Worm (Caenorhabditis elegans): ENCODE measurements around the gene C09E8.1.

DNA sequence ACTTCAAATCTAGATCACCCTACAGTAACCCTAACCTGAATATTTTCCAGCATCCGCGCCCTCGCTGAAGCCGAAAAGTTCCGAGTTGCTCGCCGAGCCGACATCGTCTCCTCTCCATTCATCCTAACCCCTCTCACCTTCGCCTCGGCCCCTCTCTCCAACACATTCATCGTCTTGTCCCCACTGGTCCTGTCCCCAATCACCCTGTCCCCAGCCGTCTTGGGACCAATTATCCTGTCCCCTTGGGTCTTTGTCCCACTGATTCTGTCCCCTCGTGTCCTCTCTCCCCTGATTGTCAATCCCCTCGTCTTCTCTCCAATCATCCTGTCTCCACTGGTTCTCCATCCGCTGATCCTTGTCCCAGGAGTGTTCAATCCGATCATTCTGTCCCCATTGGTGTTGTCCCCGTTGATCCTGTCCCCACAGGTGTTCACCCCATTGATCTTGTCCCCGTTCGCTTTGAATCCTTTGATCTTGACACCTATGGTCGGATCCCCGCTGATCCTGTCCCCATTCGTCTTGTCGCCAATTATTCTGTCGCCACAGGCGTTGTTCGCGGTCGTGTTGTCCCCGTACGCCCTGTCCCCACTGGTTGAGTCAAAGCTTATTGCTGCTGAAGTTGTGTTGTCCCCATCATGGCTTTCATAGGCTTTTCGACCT lies 4.9 kb upstream of the C09E8.1 start, which contains the start of gene lips-7:
- TF ChIP-seq unc-62 (GFP tag; optimal IDR thresholded peaks at IDR 0.05) (no peak), sea-2 (GFP tag; IDR thresholded peaks at IDR 0.05) (no peak), rpc-1 (optimal IDR thresholded peaks at IDR 0.05) (no peak), rpc-1 (tag; optimal IDR thresholded peaks at IDR 0.05) (no peak), snpc-4 (GFP tag; optimal IDR thresholded peaks at IDR 0.05) (no peak), snpc-4 (tag; optimal IDR thresholded peaks at IDR 0.05) (no peak), let-607 (tag; optimal IDR thresholded peaks at IDR 0.05) (no peak), ceh-91 (GFP tag; IDR thresholded peaks at IDR 0.05) (no peak)

Data from whole organism, young adult.